Worm (Caenorhabditis elegans) whole organism, L4 larva: Measurements from ENCODE around the gene sre-42.

Source experiments
- F10B5.3 ChIP-seq: sonication (generic microtip); optimal IDR thresholded peaks from 2 replicates; lab custom pipeline; 2016; ENCODE audit warnings: mild to moderate bottlenecking, missing genetic modification characterization, missing compliant biosample characterization
- F37D6.2 ChIP-seq: sonication (generic microtip); optimal IDR thresholded peaks from 2 replicates; lab custom pipeline; 2016; ENCODE audit warnings: mild to moderate bottlenecking, missing genetic modification characterization, missing compliant biosample characterization
- F44E2.7 ChIP-seq: fragments of 200-800 bp; sonication (Bioruptor generic); IDR thresholded peaks from 2 replicates; pipeline ENCODE4 v2.1.2; 2022; ENCODE audit warnings: missing genetic modification characterization, missing compliant biosample characterization
- F49E8.2 ChIP-seq: sonication (generic microtip); optimal IDR thresholded peaks from 2 replicates; lab custom pipeline; 2016; ENCODE audit warnings: missing compliant biosample characterization, mild to moderate bottlenecking, missing genetic modification characterization, borderline replicate concordance
- T20F7.1 ChIP-seq: fragments of 200-800 bp; sonication (Bioruptor generic); optimal IDR thresholded peaks from 2 replicates; lab custom pipeline; 2018; ENCODE audit warnings: mild to moderate bottlenecking, missing genetic modification characterization, missing compliant biosample characterization
- Y105C5A.15 ChIP-seq: fragments of 200-800 bp; sonication (Bioruptor generic); IDR thresholded peaks from 2 replicates; pipeline ENCODE4 v1.3.6; 2022; ENCODE audit warnings: missing genetic modification characterization, missing compliant biosample characterization
- Y5F2A.4 ChIP-seq: fragments of 200-800 bp; sonication (Bioruptor generic); optimal IDR thresholded peaks from 2 replicates; lab custom pipeline; 2018; ENCODE audit warnings: mild to moderate bottlenecking, missing genetic modification characterization, missing compliant biosample characterization
- Y75B8A.6 ChIP-seq: fragments of 200-800 bp; sonication (Bioruptor generic); IDR thresholded peaks from 2 replicates; pipeline ENCODE4 v1.3.6; 2022; ENCODE audit warnings: missing genetic modification reagents, missing genetic modification characterization, missing compliant biosample characterization
- aly-2 ChIP-seq: sonication (generic microtip); optimal IDR thresholded peaks from 2 replicates; lab custom pipeline; 2018; ENCODE audit warnings: missing biosample characterization, missing genetic modification characterization
- ama-1 ChIP-seq: fragments of 150-350 bp; optimal IDR thresholded peaks from 2 replicates; lab custom pipeline; 2014; ENCODE audit warnings: inconsistent platforms, mixed read lengths
- arid-1 ChIP-seq: fragments of 200-800 bp; sonication (Bioruptor generic); conservative IDR thresholded peaks from 2 replicates; pipeline ENCODE4 v1.3.6; 2022; ENCODE audit warnings: missing genetic modification reagents, missing genetic modification characterization, missing compliant biosample characterization
- ceh-20 ChIP-seq: fragments of 200-800 bp; sonication (Bioruptor generic); IDR thresholded peaks from 2 replicates; pipeline ENCODE4 v1.3.6; 2022; ENCODE audit warnings: missing genetic modification reagents, missing genetic modification characterization, missing compliant biosample characterization
- ceh-28 ChIP-seq: fragments of 150-350 bp; optimal IDR thresholded peaks from 2 replicates; lab custom pipeline; 2014; ENCODE audit warnings: missing biosample characterization, missing genetic modification reagents, missing genetic modification characterization
- ceh-32 ChIP-seq: sonication (generic microtip); optimal IDR thresholded peaks from 2 replicates; lab custom pipeline; 2016; ENCODE audit warnings: mild to moderate bottlenecking, missing genetic modification characterization, missing compliant biosample characterization; ENCODE audit not compliant: poor library complexity
- ceh-44 ChIP-seq: fragments of 200-800 bp; sonication (Bioruptor generic); IDR thresholded peaks from 2 replicates; pipeline ENCODE4 v1.3.6; 2022; ENCODE audit warnings: missing genetic modification reagents, missing genetic modification characterization, missing compliant biosample characterization
- daf-12 ChIP-seq: fragments of 150-350 bp; optimal IDR thresholded peaks from 2 replicates; lab custom pipeline; 2014; ENCODE audit warnings: missing biosample characterization, missing genetic modification reagents, missing genetic modification characterization
- daf-16 ChIP-seq, 3 experiments: sonication (generic microtip); optimal IDR thresholded peaks; 2 replicates each; lab custom pipeline; 2016 to 2017; ENCODE audit warnings: missing genetic modification characterization in 3 of 3, missing genetic modification reagents in 3 of 3, mild to moderate bottlenecking in 2 of 3, missing compliant biosample characterization in 2 of 3, missing biosample characterization in 1 of 3, moderate library complexity in 1 of 3
- daf-19 ChIP-seq: fragments of 200-800 bp; sonication (Bioruptor generic); conservative IDR thresholded peaks from 2 replicates; pipeline ENCODE4 v1.3.6; 2022; ENCODE audit warnings: missing genetic modification characterization, missing compliant biosample characterization
- dmd-6 ChIP-seq: fragments of 200-800 bp; sonication (Bioruptor generic); IDR thresholded peaks from 2 replicates; pipeline ENCODE4 v1.3.6; 2022; ENCODE audit warnings: missing genetic modification reagents, missing genetic modification characterization, missing compliant biosample characterization
- dve-1 ChIP-seq: sonication (generic microtip); optimal IDR thresholded peaks from 2 replicates; lab custom pipeline; 2017; ENCODE audit warnings: antibody characterized with exemption, mild to moderate bottlenecking, missing genetic modification characterization, missing compliant biosample characterization; ENCODE audit not compliant: insufficient read depth
- egl-27 ChIP-seq: sonication (generic microtip); optimal IDR thresholded peaks from 3 replicates; lab custom pipeline; 2017; ENCODE audit warnings: missing biosample characterization, missing genetic modification reagents, missing genetic modification characterization
- fkh-10 ChIP-seq: fragments of 150-350 bp; optimal IDR thresholded peaks from 2 replicates; lab custom pipeline; 2014; ENCODE audit warnings: missing biosample characterization, missing genetic modification reagents, missing genetic modification characterization
- gei-8 ChIP-seq: fragments of 200-800 bp; sonication (Bioruptor generic); optimal IDR thresholded peaks from 2 replicates; lab custom pipeline; 2018; ENCODE audit warnings: mild to moderate bottlenecking, missing genetic modification characterization, missing compliant biosample characterization
- hlh-11 ChIP-seq: fragments of 200-800 bp; sonication (Bioruptor generic); optimal IDR thresholded peaks from 2 replicates; lab custom pipeline; 2018; ENCODE audit warnings: mild to moderate bottlenecking, missing genetic modification characterization, missing compliant biosample characterization
- hlh-30 ChIP-seq: sonication (generic microtip); optimal IDR thresholded peaks from 2 replicates; lab custom pipeline; 2017; ENCODE audit warnings: antibody characterized with exemption, mild to moderate bottlenecking, missing genetic modification characterization, missing compliant biosample characterization; ENCODE audit not compliant: insufficient read depth
- lin-13 ChIP-seq: fragments of 150-350 bp; optimal IDR thresholded peaks from 2 replicates; lab custom pipeline; 2014; ENCODE audit warnings: missing biosample characterization, missing genetic modification reagents, missing genetic modification characterization
- lin-15B ChIP-seq: fragments of 150-350 bp; sonication (generic microtip); optimal IDR thresholded peaks from 3 replicates; lab custom pipeline; 2014; ENCODE audit warnings: missing biosample characterization, missing genetic modification characterization
- lin-38 ChIP-seq: fragments of 200-800 bp; sonication (Bioruptor generic); IDR thresholded peaks from 2 replicates; pipeline ENCODE4 v1.3.6; 2022; ENCODE audit warnings: missing genetic modification reagents, missing genetic modification characterization, missing compliant biosample characterization
- lin-39 ChIP-seq: fragments of 150-350 bp; optimal IDR thresholded peaks from 2 replicates; lab custom pipeline; 2014; ENCODE audit warnings: missing biosample characterization, missing genetic modification reagents, missing genetic modification characterization
- lsy-2 ChIP-seq, 2 experiments: fragments of 150-350 bp in 1 of 2; sonication (generic microtip) in 1 of 2; optimal IDR thresholded peaks; 2 replicates each; lab custom pipeline; 2014 to 2017; ENCODE audit warnings: missing biosample characterization in 2 of 2, missing genetic modification characterization in 2 of 2
- madf-5 ChIP-seq, 2 experiments: fragments of 200-800 bp; sonication (Bioruptor generic); IDR thresholded peaks; 2 replicates each; pipeline ENCODE4 v1.3.6; 2022; ENCODE audit warnings: missing compliant biosample characterization in 2 of 2, missing genetic modification characterization in 2 of 2
- mdl-1 ChIP-seq, 2 experiments: fragments of 150-350 bp in 1 of 2; sonication (generic microtip) in 1 of 2; optimal IDR thresholded peaks; 2 replicates each; lab custom pipeline; 2014 to 2017; ENCODE audit warnings: missing biosample characterization in 2 of 2, missing genetic modification characterization in 2 of 2
- mes-2 ChIP-seq: sonication (generic microtip); optimal IDR thresholded peaks from 2 replicates; lab custom pipeline; 2016; ENCODE audit warnings: missing genotype, mild to moderate bottlenecking, missing genetic modification characterization, missing compliant biosample characterization; ENCODE audit not compliant: poor library complexity, severe bottlenecking
- mxl-3 ChIP-seq: fragments of 200-800 bp; sonication (Bioruptor generic); optimal IDR thresholded peaks from 2 replicates; lab custom pipeline; 2018; ENCODE audit warnings: mild to moderate bottlenecking, missing genetic modification characterization, missing compliant biosample characterization
- nhr-102 ChIP-seq: sonication (generic microtip); optimal IDR thresholded peaks from 2 replicates; lab custom pipeline; 2016; ENCODE audit warnings: mild to moderate bottlenecking, missing genetic modification characterization, moderate library complexity, missing compliant biosample characterization
- nhr-111 ChIP-seq: fragments of 200-800 bp; sonication (Bioruptor generic); optimal IDR thresholded peaks from 2 replicates; lab custom pipeline; 2018; ENCODE audit warnings: mild to moderate bottlenecking, missing genetic modification characterization, missing compliant biosample characterization
- nhr-25 ChIP-seq: sonication (generic microtip); optimal IDR thresholded peaks from 2 replicates; lab custom pipeline; 2017; ENCODE audit warnings: missing genetic modification characterization, mild to moderate bottlenecking, missing compliant biosample characterization, antibody characterized with exemption, moderate library complexity, borderline replicate concordance; ENCODE audit not compliant: insufficient read depth
- nhr-28 ChIP-seq: fragments of 150-350 bp; optimal IDR thresholded peaks from 2 replicates; lab custom pipeline; 2014; ENCODE audit warnings: missing biosample characterization, missing genetic modification characterization
- nhr-48 ChIP-seq: sonication (generic microtip); optimal IDR thresholded peaks from 2 replicates; lab custom pipeline; 2016; ENCODE audit warnings: mild to moderate bottlenecking, missing genetic modification characterization, missing compliant biosample characterization
- nhr-6 ChIP-seq: fragments of 150-350 bp; optimal IDR thresholded peaks from 2 replicates; lab custom pipeline; 2014; ENCODE audit warnings: missing biosample characterization, missing genetic modification characterization
- php-3 ChIP-seq: fragments of 200-800 bp; sonication (Bioruptor generic); IDR thresholded peaks from 2 replicates; pipeline ENCODE4 v1.3.6; 2022; ENCODE audit warnings: missing genetic modification reagents, missing genetic modification characterization, missing compliant biosample characterization
- pqm-1 ChIP-seq: sonication (generic microtip); optimal IDR thresholded peaks from 2 replicates; lab custom pipeline; 2017; ENCODE audit warnings: missing biosample characterization, missing genetic modification characterization
- saeg-2 ChIP-seq: fragments of 200-800 bp; sonication (Bioruptor generic); IDR thresholded peaks from 2 replicates; pipeline ENCODE4 v1.3.6; 2022; ENCODE audit warnings: missing genetic modification reagents, missing genetic modification characterization, missing compliant biosample characterization
- set-16 ChIP-seq: fragments of 200-800 bp; sonication (Bioruptor generic); IDR thresholded peaks from 2 replicates; pipeline ENCODE4 v1.3.6; 2022; ENCODE audit warnings: missing genetic modification reagents, missing genetic modification characterization, missing compliant biosample characterization
- skn-1 ChIP-seq: fragments of 150-350 bp; optimal IDR thresholded peaks from 2 replicates; lab custom pipeline; 2014; ENCODE audit warnings: missing biosample characterization, missing genetic modification characterization
- tag-97 ChIP-seq: fragments of 200-800 bp; sonication (Bioruptor generic); IDR thresholded peaks from 2 replicates; pipeline ENCODE4 v1.3.6; 2022; ENCODE audit warnings: missing genetic modification characterization, missing compliant biosample characterization
- unc-39 ChIP-seq: sonication (generic microtip); optimal IDR thresholded peaks from 2 replicates; lab custom pipeline; 2017; ENCODE audit warnings: missing biosample characterization, missing genetic modification characterization
- zag-1 ChIP-seq: fragments of 150-350 bp; optimal IDR thresholded peaks from 2 replicates; lab custom pipeline; 2014; ENCODE audit warnings: missing biosample characterization, missing genetic modification characterization
- ztf-7 ChIP-seq: fragments of 150-350 bp; optimal IDR thresholded peaks from 2 replicates; lab custom pipeline; 2014; ENCODE audit warnings: missing biosample characterization, missing genetic modification characterization

sre-42 gene

DNA sequence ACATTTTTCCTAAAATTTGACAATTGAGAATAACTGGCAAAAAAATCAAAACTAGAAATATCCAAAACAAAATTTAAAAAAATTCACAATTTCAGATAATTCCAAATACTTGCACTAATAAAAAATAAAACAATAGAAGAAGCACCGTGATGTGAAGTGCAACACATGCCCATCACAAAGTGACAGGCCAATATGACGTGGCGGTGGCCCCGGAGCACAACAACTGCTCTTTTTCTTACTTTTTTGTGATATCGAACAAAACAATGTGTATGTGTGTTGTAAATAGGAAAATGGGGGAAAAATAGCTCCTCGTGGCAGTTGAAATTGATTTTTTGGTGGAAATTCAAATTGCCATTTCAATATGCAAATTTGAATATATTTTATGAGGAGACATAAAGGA, 32.9 kb downstream of the sre-42 start:
- no peak for TF ChIP-seq saeg-2
- no peak for TF ChIP-seq mxl-3 (GFP tag; lab: Kevin White, UChicago)
- TF ChIP-seq T20F7.1 (GFP tag; lab: Kevin White, UChicago), result peak; percentile 13
- TF ChIP-seq F44E2.7 (GFP tag; lab: Robert Waterston, UW), result no peak
- TF ChIP-seq ceh-28 (tag; lab: Kevin White, UChicago), result no peak
- TF ChIP-seq ceh-32 (tag; lab: Kevin White, UChicago), result no peak
- TF ChIP-seq ztf-7 (tag; lab: Kevin White, UChicago), result no peak
- TF ChIP-seq dve-1 (tag; lab: Kevin White, UChicago), result peak; percentile 16
- TF ChIP-seq Y75B8A.6 (GFP tag; lab: Robert Waterston, UW), result no peak
- TF ChIP-seq F49E8.2 (tag; lab: Kevin White, UChicago), result no peak
- no peak for TF ChIP-seq lsy-2 (tag; optimal IDR thresholded peaks at IDR 0.05; lab: Kevin White, UChicago)
- no peak for TF ChIP-seq daf-19 (GFP tag; lab: Robert Waterston, UW)
- no peak for TF ChIP-seq ceh-20 (GFP tag; lab: Robert Waterston, UW)
- TF ChIP-seq nhr-111, result no peak
- no peak for TF ChIP-seq Y105C5A.15
- no peak for TF ChIP-seq tag-97 (GFP tag; lab: Robert Waterston, UW)
- TF ChIP-seq nhr-48, result no peak
- no peak for TF ChIP-seq hlh-30 (tag; lab: Kevin White, UChicago)
- TF ChIP-seq madf-5 (GFP tag; IDR thresholded peaks at IDR 0.05; lab: Robert Waterston, UW), result no peak
- TF ChIP-seq lin-38 (GFP tag; lab: Robert Waterston, UW), result no peak
- TF ChIP-seq set-16 (GFP tag; lab: Robert Waterston, UW), result no peak
- TF ChIP-seq Y5F2A.4 (GFP tag; lab: Kevin White, UChicago), result no peak
- TF ChIP-seq nhr-6 (tag; lab: Kevin White, UChicago), result no peak
- TF ChIP-seq php-3 (GFP tag; lab: Robert Waterston, UW), result no peak
- TF ChIP-seq dmd-6 (GFP tag; lab: Robert Waterston, UW), result peak; percentile 86
- peak in 1 of 2 experiments; percentile 58 for TF ChIP-seq daf-16 (GFP tag; optimal IDR thresholded peaks at IDR 0.05; lab: Kevin White, UChicago)
- no peak for TF ChIP-seq daf-16 (tag; optimal IDR thresholded peaks at IDR 0.05; lab: Kevin White, UChicago)
- TF ChIP-seq fkh-10, result no peak
- TF ChIP-seq daf-12 (tag; lab: Kevin White, UChicago), result no peak
- TF ChIP-seq mdl-1 (tag; optimal IDR thresholded peaks at IDR 0.05; lab: Kevin White, UChicago), result no peak
- TF ChIP-seq arid-1 (GFP tag; lab: Robert Waterston, UW), result no peak
- TF ChIP-seq hlh-11, result peak; percentile 44
- no peak for TF ChIP-seq F37D6.2 (tag; lab: Kevin White, UChicago)
- TF ChIP-seq F10B5.3, result no peak
- no peak for TF ChIP-seq lin-15B (tag; lab: Kevin White, UChicago)
- TF ChIP-seq nhr-28 (tag; lab: Kevin White, UChicago), result no peak
- no peak for TF ChIP-seq nhr-25 (tag; lab: Kevin White, UChicago)
- no peak for TF ChIP-seq lin-39 (tag; lab: Kevin White, UChicago)
- TF ChIP-seq ceh-44, result no peak

DNA sequence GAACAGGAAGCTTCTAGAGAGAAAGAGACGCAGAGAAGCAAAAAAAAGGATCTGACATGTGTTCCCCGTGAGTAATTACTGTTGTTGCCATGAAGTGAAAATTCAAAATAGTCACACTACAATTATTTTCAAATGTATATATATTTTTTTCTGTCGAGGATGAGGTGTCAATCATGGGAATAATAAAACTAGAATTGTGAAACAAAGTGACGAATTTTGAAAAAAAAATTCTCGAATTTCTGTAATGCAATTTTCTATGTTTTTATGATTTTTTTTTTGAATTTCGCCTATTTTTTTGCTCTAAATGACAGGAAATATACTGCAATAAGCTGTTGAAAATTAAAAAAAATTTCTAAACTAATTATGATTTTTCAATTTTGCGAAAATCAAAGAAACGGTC, 33.6 kb downstream of the sre-42 start:
- TF ChIP-seq unc-39 (tag; lab: Kevin White, UChicago), result no peak
- TF ChIP-seq pqm-1 (tag; lab: Kevin White, UChicago), result no peak
- no peak for TF ChIP-seq egl-27
- no peak for TF ChIP-seq mes-2 (tag; lab: Kevin White, UChicago)
- no peak for TF ChIP-seq skn-1 (tag; lab: Kevin White, UChicago)
- no peak for TF ChIP-seq ceh-32 (tag; lab: Kevin White, UChicago)
- no peak for TF ChIP-seq gei-8 (GFP tag; lab: Kevin White, UChicago)
- no peak for TF ChIP-seq zag-1
- TF ChIP-seq lin-13, result no peak
- TF ChIP-seq ama-1 (lab: Kevin White, UChicago), result no peak
- no peak for TF ChIP-seq lin-15B (tag; lab: Kevin White, UChicago)
- no peak for TF ChIP-seq aly-2
- no peak for TF ChIP-seq fkh-10
- no peak for TF ChIP-seq nhr-102 (tag; lab: Kevin White, UChicago)
